Worm (Caenorhabditis elegans): Measurements from ENCODE around the gene str-116.
A peak's percentile ranks its signal among the peaks of the same experiment; 100 is the strongest.

The str-116 gene

ce11 chrV:11235876-11236275 lies 30.9 kb upstream of the str-116 start:
- TF ChIP-seq ceh-2 (tag; optimal IDR thresholded peaks at IDR 0.05) (no peak), elt-2 (tag; optimal IDR thresholded peaks at IDR 0.05) (peak; percentile 94)

DNA sequence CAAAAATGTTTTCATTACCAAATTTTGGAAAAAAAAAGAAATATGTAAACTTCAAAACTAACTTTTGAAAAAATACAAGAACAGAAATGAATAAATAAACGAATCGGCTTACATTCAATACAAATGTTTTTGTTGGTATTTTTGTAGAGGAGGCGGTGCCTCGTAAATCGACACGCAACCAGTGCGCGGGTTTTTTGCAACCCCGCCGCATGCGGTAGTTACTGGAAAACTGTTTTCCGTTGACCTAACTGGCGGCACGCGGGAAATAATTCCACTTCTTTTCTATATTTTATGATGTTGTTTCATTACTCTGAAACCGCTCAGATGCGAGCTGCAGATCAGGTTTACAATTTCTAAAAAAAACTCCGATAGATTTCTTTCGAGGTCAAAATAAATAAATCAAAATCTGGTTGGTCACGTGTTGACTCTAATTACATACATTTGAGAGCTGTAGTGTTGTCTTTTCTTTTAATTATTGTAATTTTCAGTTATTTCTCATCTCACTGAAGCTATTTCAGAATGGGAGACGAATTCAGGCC lies 27.5 kb upstream of the str-116 start, which contains the start of the genes dvc-1 and ima-1:
dvc-1 (minus strand) TSS at position 145 of the 539 bp plus-strand sequence.
ima-1 (plus strand) TSS at position 489 of the 539 bp plus-strand sequence.
- TF ChIP-seq ceh-30 (tag; optimal IDR thresholded peaks at IDR 0.05) (no peak), npax-4 (tag; optimal IDR thresholded peaks at IDR 0.05) (peak; percentile 41), elt-4 (tag; optimal IDR thresholded peaks at IDR 0.05) (no peak), ceh-45 (GFP tag; IDR thresholded peaks at IDR 0.05) (0 out of 2 replicates have a peak, but pooled peaks have one; percentile 51), ref-2 (tag; optimal IDR thresholded peaks at IDR 0.05) (peak; percentile 65), pros-1 (tag; optimal IDR thresholded peaks at IDR 0.05) (no peak), tbx-2 (tag; optimal IDR thresholded peaks at IDR 0.05) (peak; percentile 77), ahr-1 (tag; optimal IDR thresholded peaks at IDR 0.05) (peak; percentile 76), pag-3 (tag; optimal IDR thresholded peaks at IDR 0.05; ENCODE audit: borderline replicate concordance) (no peak), sdc-2 (tag; optimal IDR thresholded peaks at IDR 0.05) (peak; percentile 53), ceh-31 (tag; optimal IDR thresholded peaks at IDR 0.05) (peak; percentile 82), eyg-1 (tag; optimal IDR thresholded peaks at IDR 0.05) (peak; percentile 4), ceh-2 (tag; optimal IDR thresholded peaks at IDR 0.05) (peak; percentile 79), unc-3 (GFP tag; conservative IDR thresholded peaks at IDR 0.05) (peak; percentile 55; the same call in 1 of the 2 replicates), unc-3 (tag; optimal IDR thresholded peaks at IDR 0.05) (peak; percentile 68), hlh-13 (GFP tag; optimal IDR thresholded peaks at IDR 0.05) (peak; percentile 40), lim-6 (tag; optimal IDR thresholded peaks at IDR 0.05) (peak; percentile 42), ztf-16 (tag; optimal IDR thresholded peaks at IDR 0.05) (peak; percentile 82), fkh-6 (tag; optimal IDR thresholded peaks at IDR 0.05) (peak; percentile 79), ceh-24 (tag; optimal IDR thresholded peaks at IDR 0.05) (peak; percentile 26), sox-4 (tag; optimal IDR thresholded peaks at IDR 0.05) (peak; percentile 65), pha-2 (tag; optimal IDR thresholded peaks at IDR 0.05) (no peak), K02D7.2 (tag; optimal IDR thresholded peaks at IDR 0.05) (peak; percentile 62), fax-1 (tag; optimal IDR thresholded peaks at IDR 0.05) (peak; percentile 66), che-1 (tag; optimal IDR thresholded peaks at IDR 0.05) (peak; percentile 59), gmeb-2 (tag; optimal IDR thresholded peaks at IDR 0.05) (peak; percentile 63), ceh-34 (tag; optimal IDR thresholded peaks at IDR 0.05) (peak; percentile 87), odd-2 (tag; optimal IDR thresholded peaks at IDR 0.05) (peak; percentile 70), F13H6.1 (tag; optimal IDR thresholded peaks at IDR 0.05) (peak; percentile 76), ceh-6 (GFP tag; optimal IDR thresholded peaks at IDR 0.05) (peak; percentile 65), rnt-1 (tag; optimal IDR thresholded peaks at IDR 0.05) (peak; percentile 76), ceh-19 (GFP tag; optimal IDR thresholded peaks at IDR 0.05) (peak; percentile 66), ceh-48 (tag; optimal IDR thresholded peaks at IDR 0.05) (peak; percentile 27), ttx-3 (tag; optimal IDR thresholded peaks at IDR 0.05) (peak; percentile 75), sox-2 (GFP tag; IDR thresholded peaks at IDR 0.05) (peak; percentile 46), ceh-9 (tag; optimal IDR thresholded peaks at IDR 0.05) (no peak), unc-86 (tag; optimal IDR thresholded peaks at IDR 0.05) (peak; percentile 73), unc-55 (GFP tag; optimal IDR thresholded peaks at IDR 0.05) (no peak), hlh-6 (tag; optimal IDR thresholded peaks at IDR 0.05) (peak; percentile 81), tbx-7 (tag; optimal IDR thresholded peaks at IDR 0.05) (no peak), ceh-18 (tag; optimal IDR thresholded peaks at IDR 0.05) (peak; percentile 24), hlh-8 (tag; optimal IDR thresholded peaks at IDR 0.05) (peak; percentile 48), syd-9 (tag; optimal IDR thresholded peaks at IDR 0.05) (peak; percentile 74), zip-5 (tag; optimal IDR thresholded peaks at IDR 0.05) (peak; percentile 68), hlh-15 (tag; optimal IDR thresholded peaks at IDR 0.05) (peak; percentile 70), ama-1 (optimal IDR thresholded peaks at IDR 0.05) (no peak), pat-9 (tag; optimal IDR thresholded peaks at IDR 0.05) (peak; percentile 71), pha-4 (tag; optimal IDR thresholded peaks at IDR 0.05) (no peak), unc-42 (tag; optimal IDR thresholded peaks at IDR 0.05) (peak; percentile 28), fkh-10 (GFP tag; optimal IDR thresholded peaks at IDR 0.05) (no peak), nhr-11 (tag; optimal IDR thresholded peaks at IDR 0.05) (no peak)

All from whole organism, late embryonic.